Worm (Caenorhabditis elegans) whole organism, midembryonic: ENCODE data around the gene Y57G7A.2.

Source experiments
- cog-1 ChIP-seq: sonication (generic microtip); optimal IDR thresholded peaks from 2 replicates; lab custom pipeline; 2016; ENCODE audit warnings: missing genetic modification characterization, missing compliant biosample characterization
- med-1 ChIP-seq: sonication (generic microtip); optimal IDR thresholded peaks from 2 replicates; lab custom pipeline; 2017; ENCODE audit warnings: missing genetic modification characterization, mild to moderate bottlenecking, missing compliant biosample characterization, antibody characterized with exemption, missing genetic modification reagents; ENCODE audit not compliant: insufficient read depth
- ref-1 ChIP-seq: fragments of 200-800 bp; sonication (Bioruptor generic); conservative IDR thresholded peaks from 2 replicates; pipeline ENCODE4 v1.3.6; 2022; ENCODE audit warnings: missing genetic modification reagents, missing genetic modification characterization, missing compliant biosample characterization
- ztf-29 ChIP-seq: fragments of 200-800 bp; sonication (Bioruptor generic); IDR thresholded peaks from 2 replicates; pipeline ENCODE4 v1.3.6; 2022; ENCODE audit warnings: missing genetic modification reagents, missing genetic modification characterization, missing compliant biosample characterization

DNA sequence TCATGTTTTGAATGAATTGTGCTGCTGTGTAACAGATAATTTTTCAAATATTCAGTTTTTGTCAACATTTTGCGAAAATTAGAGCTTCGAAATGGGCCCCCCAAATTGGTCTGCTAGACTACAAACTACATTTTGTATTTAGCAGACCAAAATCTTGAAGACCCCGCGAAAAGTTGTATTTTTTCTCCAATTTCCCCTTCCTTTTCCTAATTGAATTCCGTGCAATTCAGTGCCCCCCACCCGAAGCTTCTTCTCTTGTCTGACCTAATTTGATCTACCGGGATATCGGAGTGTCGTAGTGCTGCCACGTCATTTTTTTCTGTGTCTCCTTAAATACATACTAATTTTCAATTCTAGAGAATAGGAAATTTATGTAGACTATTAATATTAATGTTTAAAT is 28.1 kb downstream of the Y57G7A.2 start:
- no peak for TF ChIP-seq med-1 (GFP tag; lab: Kevin White, UChicago)
- TF ChIP-seq ref-1 (GFP tag; lab: Robert Waterston, UW), result no peak
- TF ChIP-seq cog-1 (tag; lab: Kevin White, UChicago), result no peak
- TF ChIP-seq ztf-29 (GFP tag; lab: Robert Waterston, UW), result no peak
